Worm (Caenorhabditis elegans) whole organism, L2 larva: ENCODE results near the gene Y37H2A.18.
A peak's percentile ranks its signal among the peaks of the same experiment; 100 is the strongest.

ENCODE experiments used
- C34F6.9 ChIP-seq: fragments of 150-350 bp; optimal IDR thresholded peaks from 2 replicates; lab custom pipeline; 2014; ENCODE audit warnings: missing biosample characterization, missing genetic modification characterization
- F13H6.1 ChIP-seq: sonication (generic microtip); optimal IDR thresholded peaks from 2 replicates; lab custom pipeline; 2016; ENCODE audit warnings: missing genetic modification characterization, missing compliant biosample characterization
- R02D3.7 ChIP-seq: fragments of 150-350 bp; optimal IDR thresholded peaks from 2 replicates; lab custom pipeline; 2014; ENCODE audit warnings: missing biosample characterization, missing genetic modification characterization
- Y55F3AM.14 ChIP-seq: fragments of 200-800 bp; sonication (Bioruptor generic); optimal IDR thresholded peaks from 2 replicates; lab custom pipeline; 2018; ENCODE audit warnings: mild to moderate bottlenecking, missing genetic modification characterization, missing compliant biosample characterization
- ZK546.5 ChIP-seq: sonication (generic microtip); optimal IDR thresholded peaks from 2 replicates; lab custom pipeline; 2017; ENCODE audit warnings: missing biosample characterization, missing genetic modification characterization
- alr-1 ChIP-seq: fragments of 150-350 bp; optimal IDR thresholded peaks from 2 replicates; lab custom pipeline; 2014; ENCODE audit warnings: missing biosample characterization, missing genetic modification characterization
- aly-2 ChIP-seq: fragments of 150-350 bp; optimal IDR thresholded peaks from 2 replicates; lab custom pipeline; 2014; ENCODE audit warnings: missing biosample characterization, missing genetic modification characterization
- blmp-1 ChIP-seq: sonication (generic microtip); optimal IDR thresholded peaks from 2 replicates; lab custom pipeline; 2017; ENCODE audit warnings: missing genetic modification characterization, mild to moderate bottlenecking, missing compliant biosample characterization, antibody characterized with exemption, moderate library complexity; ENCODE audit not compliant: insufficient read depth
- ceh-16 ChIP-seq: fragments of 150-350 bp; optimal IDR thresholded peaks from 2 replicates; lab custom pipeline; 2014; ENCODE audit warnings: missing biosample characterization, missing genetic modification characterization
- ceh-82 ChIP-seq: fragments of 150-350 bp; optimal IDR thresholded peaks from 2 replicates; lab custom pipeline; 2014; ENCODE audit warnings: missing biosample characterization, missing genetic modification characterization
- crh-2 ChIP-seq: sonication (generic microtip); optimal IDR thresholded peaks from 2 replicates; lab custom pipeline; 2017; ENCODE audit warnings: missing biosample characterization, missing genetic modification characterization
- dmd-4 ChIP-seq: sonication (generic microtip); optimal IDR thresholded peaks from 2 replicates; lab custom pipeline; 2017; ENCODE audit warnings: missing biosample characterization, missing genetic modification characterization
- elt-1 ChIP-seq: fragments of 150-350 bp; optimal IDR thresholded peaks from 2 replicates; lab custom pipeline; 2014; ENCODE audit warnings: missing biosample characterization, missing genetic modification characterization
- elt-3 ChIP-seq: sonication (generic microtip); optimal IDR thresholded peaks from 2 replicates; lab custom pipeline; 2017; ENCODE audit warnings: missing biosample characterization, missing genetic modification characterization
- gmeb-1 ChIP-seq: fragments of 150-350 bp; optimal IDR thresholded peaks from 2 replicates; lab custom pipeline; 2014; ENCODE audit warnings: missing biosample characterization, missing genetic modification characterization
- lin-11 ChIP-seq: fragments of 150-350 bp; sonication (generic microtip); optimal IDR thresholded peaks from 2 replicates; lab custom pipeline; 2014; ENCODE audit warnings: missing biosample characterization, missing genetic modification characterization, inconsistent platforms, mixed read lengths
- lin-13 ChIP-seq: fragments of 150-350 bp; optimal IDR thresholded peaks from 2 replicates; lab custom pipeline; 2014; ENCODE audit warnings: missing biosample characterization, missing genetic modification reagents, missing genetic modification characterization
- lin-39 ChIP-seq: fragments of 150-350 bp; optimal IDR thresholded peaks from 2 replicates; lab custom pipeline; 2014; ENCODE audit warnings: missing biosample characterization, missing genetic modification reagents, missing genetic modification characterization
- lsy-2 ChIP-seq, 2 experiments: fragments of 150-350 bp in 1 of 2; sonication (generic microtip) in 1 of 2; optimal IDR thresholded peaks; 2 replicates each; lab custom pipeline; 2014 to 2017; ENCODE audit warnings: missing biosample characterization in 2 of 2, missing genetic modification characterization in 2 of 2
- mab-5 ChIP-seq: fragments of 150-350 bp; optimal IDR thresholded peaks from 2 replicates; lab custom pipeline; 2014; ENCODE audit warnings: missing biosample characterization, missing genetic modification characterization
- mbf-1 ChIP-seq: sonication (generic microtip); optimal IDR thresholded peaks from 2 replicates; lab custom pipeline; 2017; ENCODE audit warnings: missing biosample characterization, missing genetic modification characterization
- nhr-10 ChIP-seq: sonication (generic microtip); optimal IDR thresholded peaks from 2 replicates; lab custom pipeline; 2017; ENCODE audit warnings: missing biosample characterization, missing genetic modification characterization
- nhr-11 ChIP-seq: fragments of 150-350 bp; optimal IDR thresholded peaks from 2 replicates; lab custom pipeline; 2014; ENCODE audit warnings: missing biosample characterization, missing genetic modification characterization
- nhr-129 ChIP-seq: fragments of 150-350 bp; optimal IDR thresholded peaks from 2 replicates; lab custom pipeline; 2014; ENCODE audit warnings: missing biosample characterization, missing genetic modification characterization
- nhr-21 ChIP-seq: fragments of 150-350 bp; optimal IDR thresholded peaks from 2 replicates; lab custom pipeline; 2014; ENCODE audit warnings: missing biosample characterization, missing genetic modification characterization
- nhr-237 ChIP-seq: fragments of 150-350 bp; optimal IDR thresholded peaks from 2 replicates; lab custom pipeline; 2014; ENCODE audit warnings: missing biosample characterization, missing genetic modification characterization
- nhr-6 ChIP-seq: fragments of 150-350 bp; optimal IDR thresholded peaks from 2 replicates; lab custom pipeline; 2014; ENCODE audit warnings: missing biosample characterization, missing genetic modification characterization
- nhr-77 ChIP-seq: fragments of 150-350 bp; optimal IDR thresholded peaks from 2 replicates; lab custom pipeline; 2014; ENCODE audit warnings: missing biosample characterization, missing genetic modification characterization
- sem-4 ChIP-seq: fragments of 150-350 bp; optimal IDR thresholded peaks from 2 replicates; lab custom pipeline; 2014; ENCODE audit warnings: missing biosample characterization, missing genetic modification reagents, missing genetic modification characterization
- sma-9 ChIP-seq, 2 experiments: fragments of 150-350 bp in 1 of 2; sonication (generic microtip) in 1 of 2; optimal IDR thresholded peaks; 2 replicates each; lab custom pipeline; 2014 to 2016; ENCODE audit warnings: missing genetic modification characterization in 2 of 2, mild to moderate bottlenecking in 1 of 2, missing biosample characterization in 1 of 2, missing compliant biosample characterization in 1 of 2, missing genetic modification reagents in 1 of 2, moderate library complexity in 1 of 2
- snpc-4 ChIP-seq: fragments of 150-350 bp; optimal IDR thresholded peaks from 2 replicates; lab custom pipeline; 2014; ENCODE audit warnings: missing biosample characterization, missing genetic modification characterization
- unc-55 ChIP-seq: fragments of 150-350 bp; sonication (generic microtip); optimal IDR thresholded peaks from 3 replicates; lab custom pipeline; 2014; ENCODE audit warnings: missing biosample characterization, missing genetic modification reagents, missing genetic modification characterization
- ztf-11 ChIP-seq: sonication (generic microtip); optimal IDR thresholded peaks from 2 replicates; lab custom pipeline; 2017; ENCODE audit warnings: missing biosample characterization, missing genetic modification characterization

The Y37H2A.18 gene

ce11 chrV:18098387-18098786, 34.7 kb downstream of the Y37H2A.18 start, which contains the start of gene par-4:
par-4 (plus strand) TSS chrV:18098687.
- TF ChIP-seq mbf-1 (no peak), dmd-4 (tag; lab: Kevin White, UChicago) (no peak), R02D3.7 (tag; lab: Kevin White, UChicago) (no peak), lin-39 (tag; lab: Kevin White, UChicago) (no peak), elt-1 (tag; lab: Kevin White, UChicago) (no peak), lsy-2 (tag; optimal IDR thresholded peaks at IDR 0.05; lab: Kevin White, UChicago) (no peak), elt-3 (no peak), nhr-6 (no peak), unc-55 (GFP tag; lab: Kevin White, UChicago) (no peak), nhr-237 (tag; lab: Kevin White, UChicago) (no peak), blmp-1 (no peak), ztf-11 (tag; lab: Kevin White, UChicago) (no peak), alr-1 (tag; lab: Kevin White, UChicago) (no peak), C34F6.9 (tag; lab: Kevin White, UChicago) (no peak), snpc-4 (tag; lab: Kevin White, UChicago) (no peak), ZK546.5 (tag; lab: Kevin White, UChicago) (no peak), sma-9 (GFP tag; optimal IDR thresholded peaks at IDR 0.05; lab: Kevin White, UChicago) (no peak), sma-9 (tag; optimal IDR thresholded peaks at IDR 0.05; lab: Kevin White, UChicago) (no peak)
- TF ChIP-seq, all 48 proteins: peak for 0

DNA sequence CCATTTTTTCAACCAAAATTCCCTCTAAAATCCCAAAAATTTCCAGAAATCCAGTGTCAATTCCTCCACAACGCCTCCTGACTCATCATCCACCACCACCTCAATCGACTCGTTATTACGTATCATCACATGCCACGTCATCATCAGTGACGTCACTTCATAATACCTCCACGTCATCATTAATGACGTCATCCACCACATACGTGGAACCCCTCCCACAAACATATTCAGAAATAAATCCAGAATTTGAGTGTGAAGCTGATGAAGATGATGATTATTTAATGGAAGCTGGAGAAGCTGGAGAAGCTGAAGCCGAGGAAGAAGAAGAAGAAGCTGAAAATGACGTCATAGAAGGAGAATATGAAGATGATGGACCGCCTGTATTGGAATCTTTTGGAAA, 39.1 kb downstream of the Y37H2A.18 start:
- TF ChIP-seq sem-4, result no peak

ce11 chrV:18091216-18091615, 41.9 kb downstream of the Y37H2A.18 start:
- TF ChIP-seq snpc-4 (tag; lab: Kevin White, UChicago) (no peak), mab-5 (no peak), ceh-82 (tag; lab: Kevin White, UChicago) (no peak), Y55F3AM.14 (no peak), aly-2 (no peak), nhr-77 (no peak), ceh-16 (tag; lab: Kevin White, UChicago) (no peak), nhr-11 (tag; lab: Kevin White, UChicago) (no peak), R02D3.7 (tag; lab: Kevin White, UChicago) (no peak)

DNA sequence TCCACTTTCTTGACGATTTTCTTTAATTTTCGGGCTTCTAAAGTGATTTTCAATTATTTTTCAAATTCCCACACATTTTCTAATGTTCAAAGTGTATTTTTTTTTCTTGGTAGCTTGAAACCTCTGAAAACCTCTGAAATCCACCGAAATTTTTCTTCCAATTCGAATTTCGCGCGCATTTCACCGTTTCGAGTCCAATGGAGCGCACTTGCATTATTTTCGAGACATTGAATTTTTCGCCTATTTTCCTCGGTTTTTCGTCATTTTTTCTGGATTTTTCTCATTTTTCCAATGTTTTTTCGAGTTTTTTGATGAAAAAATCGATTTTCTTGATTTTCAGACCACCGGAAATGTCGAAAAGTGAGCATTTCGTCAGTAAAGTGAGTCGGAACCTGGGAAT, 46.3 kb downstream of the Y37H2A.18 start, which contains the start of gene slr-2:
TSS of gene slr-2 (plus strand) at position 341 of the 400 bp plus-strand sequence.
- TF ChIP-seq gmeb-1 (tag; lab: Kevin White, UChicago) (peak; percentile 96), lin-39 (tag; lab: Kevin White, UChicago) (no peak), crh-2 (tag; lab: Kevin White, UChicago) (peak; percentile 26), mab-5 (peak; percentile 6), unc-55 (GFP tag; lab: Kevin White, UChicago) (peak; percentile 84), lsy-2 (tag; optimal IDR thresholded peaks at IDR 0.05; lab: Kevin White, UChicago) (peak; percentile 23 to 72), sma-9 (GFP tag; optimal IDR thresholded peaks at IDR 0.05; lab: Kevin White, UChicago) (no peak), sma-9 (tag; optimal IDR thresholded peaks at IDR 0.05; lab: Kevin White, UChicago) (no peak), F13H6.1 (no peak), C34F6.9 (tag; lab: Kevin White, UChicago) (peak; percentile 57), lin-13 (GFP tag; lab: Kevin White, UChicago) (peak; percentile 24), nhr-129 (tag; lab: Kevin White, UChicago) (peak; percentile 49)

ce11 chrV:18086174-18086661, 46.9 kb downstream of the Y37H2A.18 start, which contains the start of gene Y59A8B.12:
Y59A8B.12 (minus strand) TSS chrV:18086224.
- no peak for TF ChIP-seq ceh-82 (tag; lab: Kevin White, UChicago)
- TF ChIP-seq nhr-21, result no peak
- TF ChIP-seq nhr-10 (tag; lab: Kevin White, UChicago), result no peak
- TF ChIP-seq lsy-2 (tag; optimal IDR thresholded peaks at IDR 0.05; lab: Kevin White, UChicago), result no peak
- TF ChIP-seq ztf-11 (tag; lab: Kevin White, UChicago), result no peak
- TF ChIP-seq elt-3, result no peak
- TF ChIP-seq nhr-11 (tag; lab: Kevin White, UChicago), result no peak
- no peak for TF ChIP-seq alr-1 (tag; lab: Kevin White, UChicago)
- no peak for TF ChIP-seq lin-11
